Fruit fly (Drosophila melanogaster) whole organism, adult: ENCODE measurements around the gene bin.

Experiments used
- CG11617 ChIP-seq: fragments of 200-800 bp; sonication (Bioruptor generic); optimal IDR thresholded peaks from 2 replicates; lab custom pipeline; 2017; ENCODE audit warnings: mild to moderate bottlenecking, missing biosample characterization, missing genetic modification reagents, missing genetic modification characterization
- CG12768 ChIP-seq: fragments of 200-800 bp; sonication (Bioruptor generic); optimal IDR thresholded peaks from 2 replicates; lab custom pipeline; 2017; ENCODE audit warnings: missing biosample characterization, missing genetic modification characterization, mild to moderate bottlenecking, moderate library complexity, missing genetic modification reagents
- CG14711 ChIP-seq: fragments of 200-800 bp; sonication (Bioruptor generic); optimal IDR thresholded peaks from 2 replicates; lab custom pipeline; 2018; ENCODE audit warnings: missing biosample characterization, mild to moderate bottlenecking, missing genetic modification characterization, moderate library complexity
- CG1620 ChIP-seq: fragments of 200-800 bp; sonication (Bioruptor generic); optimal IDR thresholded peaks from 2 replicates; lab custom pipeline; 2016; ENCODE audit warnings: missing biosample characterization, missing genetic modification characterization
- CG33017 ChIP-seq: fragments of 200-800 bp; sonication (Bioruptor generic); optimal IDR thresholded peaks from 2 replicates; lab custom pipeline; 2018; ENCODE audit warnings: missing biosample characterization, mild to moderate bottlenecking, missing genetic modification characterization, moderate library complexity
- CG5204 ChIP-seq: fragments of 200-800 bp; sonication (Bioruptor generic); optimal IDR thresholded peaks from 2 replicates; lab custom pipeline; 2016; ENCODE audit warnings: missing biosample characterization, missing genetic modification characterization
- CG7045 ChIP-seq: fragments of 200-800 bp; sonication (Bioruptor generic); optimal IDR thresholded peaks from 2 replicates; lab custom pipeline; 2017; ENCODE audit warnings: missing biosample characterization, mild to moderate bottlenecking, missing genetic modification characterization
- CG7101 ChIP-seq: fragments of 200-800 bp; sonication (Bioruptor generic); optimal IDR thresholded peaks from 2 replicates; lab custom pipeline; 2018; ENCODE audit warnings: missing biosample characterization, mild to moderate bottlenecking, missing genetic modification characterization, moderate library complexity
- Clk ChIP-seq: fragments of 200-800 bp; sonication (Bioruptor generic); optimal IDR thresholded peaks from 2 replicates; lab custom pipeline; 2017; ENCODE audit warnings: missing biosample characterization, missing genetic modification characterization
- Crg-1 ChIP-seq: fragments of 200-800 bp; sonication (Bioruptor generic); optimal IDR thresholded peaks from 2 replicates; lab custom pipeline; 2016; ENCODE audit warnings: missing biosample characterization, missing genetic modification characterization
- Hr96 ChIP-seq: fragments of 200-800 bp; sonication (Bioruptor generic); optimal IDR thresholded peaks from 2 replicates; lab custom pipeline; 2016; ENCODE audit warnings: missing biosample characterization, missing genetic modification characterization
- Mnt ChIP-seq: fragments of 200-800 bp; sonication (Bioruptor generic); optimal IDR thresholded peaks from 2 replicates; lab custom pipeline; 2016; ENCODE audit warnings: missing biosample characterization, mild to moderate bottlenecking, missing genetic modification characterization
- bab1 ChIP-seq: fragments of 200-800 bp; sonication (Bioruptor generic); optimal IDR thresholded peaks from 3 replicates; lab custom pipeline; 2019; ENCODE audit warnings: missing biosample characterization, mild to moderate bottlenecking, missing genetic modification characterization, moderate library complexity
- cic ChIP-seq: fragments of 200-800 bp; sonication (Bioruptor generic); optimal IDR thresholded peaks from 2 replicates; lab custom pipeline; 2017; ENCODE audit warnings: missing biosample characterization, mild to moderate bottlenecking, missing genetic modification characterization, moderate library complexity
- cnc ChIP-seq, 2 experiments: fragments of >200 bp; optimal IDR thresholded peaks; 2 replicates each; lab custom pipeline; 2017
- kay ChIP-seq: fragments of 200-800 bp; sonication (Bioruptor generic); peaks from one replicate; lab custom pipeline; 2016; ENCODE audit warnings: missing biosample characterization, missing genetic modification characterization, borderline replicate concordance
- ovo ChIP-seq: fragments of 200-800 bp; sonication (Bioruptor generic); optimal IDR thresholded peaks from 2 replicates; lab custom pipeline; 2016; ENCODE audit warnings: missing biosample characterization, missing genetic modification characterization
- pad ChIP-seq: fragments of 200-800 bp; sonication (Bioruptor generic); optimal IDR thresholded peaks from 3 replicates; lab custom pipeline; 2017; ENCODE audit warnings: missing biosample characterization, missing genetic modification characterization, mild to moderate bottlenecking, moderate library complexity, missing genetic modification reagents
- tj ChIP-seq: fragments of 200-800 bp; sonication (Bioruptor generic); optimal IDR thresholded peaks from 3 replicates; lab custom pipeline; 2017; ENCODE audit warnings: missing biosample characterization, mild to moderate bottlenecking, missing genetic modification characterization, moderate library complexity
- toe ChIP-seq: fragments of 200-800 bp; sonication (Bioruptor generic); optimal IDR thresholded peaks from 2 replicates; lab custom pipeline; 2016; ENCODE audit warnings: missing biosample characterization, missing genetic modification characterization

bin gene

dm6 chr3L:7003132-7003531 is 12.7 kb downstream of the bin start:
- TF ChIP-seq bab1 (GFP tag; lab: Kevin White, UChicago): no peak
- TF ChIP-seq Hr96 (GFP tag; lab: Kevin White, UChicago): no peak
- TF ChIP-seq Mnt (GFP tag; lab: Kevin White, UChicago): no peak
- no peak for TF ChIP-seq Crg-1 (GFP tag; lab: Kevin White, UChicago)
- TF ChIP-seq CG1620: no peak
- no peak for TF ChIP-seq CG33017
- no peak for TF ChIP-seq cic (GFP tag; lab: Kevin White, UChicago)
- TF ChIP-seq cnc (optimal IDR thresholded peaks at IDR 0.05; lab: Kevin White, UChicago): no peak
- no peak for TF ChIP-seq CG5204 (GFP tag; lab: Kevin White, UChicago)
- TF ChIP-seq CG12768 (GFP tag; lab: Kevin White, UChicago): no peak
- TF ChIP-seq CG7045: no peak
- TF ChIP-seq pad (GFP tag; lab: Kevin White, UChicago): no peak
- TF ChIP-seq tj: no peak
- TF ChIP-seq CG14711 (tag; lab: Kevin White, UChicago): no peak
- no peak for TF ChIP-seq ovo
- TF ChIP-seq CG11617 (GFP tag; lab: Kevin White, UChicago): no peak
- TF ChIP-seq Clk: no peak
- no peak for TF ChIP-seq kay (GFP tag; lab: Kevin White, UChicago)
- no peak for TF ChIP-seq CG7101 (tag; lab: Kevin White, UChicago)
- TF ChIP-seq toe (GFP tag; lab: Kevin White, UChicago): no peak

DNA sequence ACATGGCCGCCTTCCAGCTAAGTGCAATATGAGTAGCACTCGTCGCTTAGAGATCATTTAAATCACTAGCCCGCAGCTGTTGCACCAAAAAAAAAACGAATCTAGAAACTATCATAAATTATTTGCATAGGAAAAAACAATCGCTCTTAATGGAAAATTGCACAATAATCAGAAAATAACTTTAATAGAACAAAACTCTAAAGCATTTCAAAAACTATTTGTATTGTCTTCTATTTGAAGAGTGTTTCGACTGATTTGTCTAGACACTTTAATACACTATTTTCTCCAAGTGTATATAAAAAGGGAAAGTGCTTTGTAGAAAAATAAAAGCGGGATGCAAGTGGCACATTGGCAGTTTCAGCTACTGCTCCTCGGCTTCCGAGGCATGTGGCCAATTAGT is 16.0 kb downstream of the bin start:
- TF ChIP-seq CG14711 (tag; lab: Kevin White, UChicago) (no peak), bab1 (GFP tag; lab: Kevin White, UChicago) (no peak), kay (GFP tag; lab: Kevin White, UChicago) (no peak), tj (no peak)

DNA sequence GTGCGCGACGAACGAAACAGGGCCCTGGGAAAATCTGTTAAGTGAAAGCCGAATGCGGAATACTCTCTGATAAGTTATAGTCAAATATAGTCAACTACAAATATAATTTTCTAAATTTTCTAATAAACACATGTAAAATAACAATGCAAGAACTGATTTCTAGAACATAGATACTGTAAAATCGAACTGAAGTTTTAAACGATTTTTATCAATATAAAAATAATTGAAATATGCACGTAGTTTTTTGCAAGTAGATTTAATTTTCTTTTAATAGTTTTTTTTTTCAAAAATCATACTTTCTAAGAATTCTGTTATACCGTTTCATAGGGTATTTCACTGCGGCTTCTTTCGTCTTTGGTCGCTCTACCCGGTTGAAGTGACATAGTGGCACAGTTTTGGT is 17.9 kb downstream of the bin start:
- TF ChIP-seq CG7101 (tag; lab: Kevin White, UChicago) (no peak), bab1 (GFP tag; lab: Kevin White, UChicago) (peak; percentile 47)

DNA sequence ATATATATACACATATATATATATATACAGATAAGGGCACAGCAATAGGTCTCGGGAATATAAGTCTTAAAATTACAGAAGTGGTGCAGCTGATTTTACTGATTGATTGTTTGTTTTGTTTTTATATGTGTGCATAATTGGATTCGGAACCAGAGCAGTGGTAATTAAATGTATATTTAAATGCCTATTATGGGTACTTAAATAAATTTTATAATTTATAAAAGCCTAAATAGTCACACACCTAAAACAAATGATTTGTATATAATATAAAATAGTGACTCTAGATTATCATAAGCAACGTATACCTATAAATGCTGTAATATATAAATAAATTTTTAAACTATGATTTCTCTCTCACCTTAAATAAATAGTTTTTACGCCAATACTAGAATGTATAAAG is 19.0 kb downstream of the bin start:
- TF ChIP-seq Clk (no peak), CG11617 (GFP tag; lab: Kevin White, UChicago) (no peak), CG7045 (no peak), CG14711 (tag; lab: Kevin White, UChicago) (no peak), toe (GFP tag; lab: Kevin White, UChicago) (no peak), CG5204 (GFP tag; lab: Kevin White, UChicago) (no peak), bab1 (GFP tag; lab: Kevin White, UChicago) (no peak), tj (no peak), pad (GFP tag; lab: Kevin White, UChicago) (no peak), CG33017 (no peak)

dm6 chr3L:7009886-7010285 is 19.5 kb downstream of the bin start:
- TF ChIP-seq CG12768 (GFP tag; lab: Kevin White, UChicago): no peak
- no peak for TF ChIP-seq kay (GFP tag; lab: Kevin White, UChicago)
- no peak for TF ChIP-seq tj
- no peak for TF ChIP-seq Mnt (GFP tag; lab: Kevin White, UChicago)
- TF ChIP-seq bab1 (GFP tag; lab: Kevin White, UChicago): no peak
- no peak for TF ChIP-seq Hr96 (GFP tag; lab: Kevin White, UChicago)
- TF ChIP-seq toe (GFP tag; lab: Kevin White, UChicago): no peak
- no peak for TF ChIP-seq CG11617 (GFP tag; lab: Kevin White, UChicago)
- no peak for TF ChIP-seq CG5204 (GFP tag; lab: Kevin White, UChicago)
- no peak for TF ChIP-seq CG33017
- no peak for TF ChIP-seq CG7045
- TF ChIP-seq pad (GFP tag; lab: Kevin White, UChicago): no peak
- no peak for TF ChIP-seq ovo

- TF ChIP-seq CG33017: no peak
- no peak for TF ChIP-seq Mnt (GFP tag; lab: Kevin White, UChicago)
Observed at dm6 chr3L:7012271-7012670, 21.8 kb downstream of the bin start.

DNA sequence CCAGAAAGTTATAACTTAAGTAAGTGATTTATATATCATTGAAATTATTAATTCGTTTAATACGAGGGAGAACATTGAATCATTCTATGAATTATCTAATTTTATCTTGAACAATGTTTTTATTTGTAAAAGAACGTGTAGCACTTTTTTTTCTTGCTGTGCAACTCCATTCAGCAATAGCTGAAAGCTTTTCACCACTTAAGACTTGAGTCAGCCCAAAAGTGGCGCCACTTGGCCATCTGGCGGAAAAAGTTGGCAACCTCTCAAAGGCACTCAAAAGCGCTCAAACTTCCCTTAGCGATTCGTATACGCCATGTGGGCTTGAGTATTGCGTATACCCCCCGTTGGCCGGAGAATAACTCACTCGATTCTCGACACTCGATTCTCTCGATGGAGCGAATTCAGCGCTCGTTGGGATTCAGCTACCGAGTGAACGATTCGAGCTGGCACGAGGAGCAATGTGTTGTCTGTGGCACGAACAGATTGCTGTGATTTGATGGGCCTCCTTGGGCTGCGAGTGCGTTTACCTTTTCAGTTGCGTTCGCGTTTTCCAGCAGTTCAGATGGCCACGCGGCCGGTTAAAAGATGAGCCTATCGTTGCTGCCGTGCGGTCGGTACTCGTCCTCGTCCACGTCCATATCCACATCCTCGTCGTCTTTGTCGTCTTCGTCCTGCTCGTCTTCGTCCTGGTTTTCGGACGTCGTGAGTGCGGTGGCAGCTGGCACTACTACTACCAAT is 23.3 kb downstream of the bin start:
- TF ChIP-seq pad (GFP tag; lab: Kevin White, UChicago) (no peak), CG12768 (GFP tag; lab: Kevin White, UChicago) (no peak), CG14711 (tag; lab: Kevin White, UChicago) (no peak), CG33017 (no peak), CG1620 (no peak), CG7101 (tag; lab: Kevin White, UChicago) (no peak), tj (no peak), bab1 (GFP tag; lab: Kevin White, UChicago) (no peak), toe (GFP tag; lab: Kevin White, UChicago) (no peak), Crg-1 (GFP tag; lab: Kevin White, UChicago) (no peak), kay (GFP tag; lab: Kevin White, UChicago) (no peak), cic (GFP tag; lab: Kevin White, UChicago) (no peak), CG7045 (no peak), Mnt (GFP tag; lab: Kevin White, UChicago) (no peak), Clk (no peak), CG11617 (GFP tag; lab: Kevin White, UChicago) (no peak), Hr96 (GFP tag; lab: Kevin White, UChicago) (no peak), CG5204 (GFP tag; lab: Kevin White, UChicago) (no peak), cnc (optimal IDR thresholded peaks at IDR 0.05; lab: Kevin White, UChicago) (no peak)
